Fruit fly (Drosophila melanogaster): Measurements from ENCODE around the gene CG4598.

The CG4598 gene

DNA sequence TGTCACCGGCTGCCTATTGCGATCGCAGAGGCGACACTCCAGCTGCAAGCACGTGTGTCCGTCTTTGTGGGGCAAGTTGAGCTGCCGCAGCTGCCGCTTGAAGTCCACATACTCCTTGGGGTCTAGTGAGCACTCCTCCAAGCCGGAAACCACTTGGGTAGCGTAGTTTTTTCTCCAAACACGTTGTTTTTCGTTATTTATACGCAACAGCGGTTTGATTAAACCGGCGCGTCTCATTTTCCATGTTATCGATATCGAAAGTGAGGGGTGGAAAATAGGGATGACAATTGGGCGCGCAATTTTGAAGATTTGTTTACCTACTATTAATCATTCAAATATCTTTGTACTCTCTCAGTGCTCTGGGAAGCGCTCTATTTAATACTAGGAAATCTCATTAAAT lies 25.2 kb upstream of the CG4598 start, which contains the start of gene mtDNA-helicase (continued):
- TF ChIP-seq CG14441 (GFP tag; IDR thresholded peaks at IDR 0.05): no peak
- TF ChIP-seq kah (GFP tag; optimal IDR thresholded peaks at IDR 0.05): no peak
- no peak for TF ChIP-seq bcd (GFP tag; optimal IDR thresholded peaks at IDR 0.05)
- no peak for TF ChIP-seq sima (GFP tag; optimal IDR thresholded peaks at IDR 0.05)
- TF ChIP-seq ara (GFP tag; IDR thresholded peaks at IDR 0.05): no peak
- no peak for TF ChIP-seq bab2 (GFP tag; optimal IDR thresholded peaks at IDR 0.05)
- TF ChIP-seq TFAM (GFP tag; optimal IDR thresholded peaks at IDR 0.05): no peak
- TF ChIP-seq E2f2 (GFP tag; IDR thresholded peaks at IDR 0.05): peak; percentile 91
- TF ChIP-seq stwl (tag; optimal IDR thresholded peaks at IDR 0.05): no peak
- TF ChIP-seq Mad (GFP tag; optimal IDR thresholded peaks at IDR 0.05): no peak
- TF ChIP-seq Ravus (GFP tag; IDR thresholded peaks at IDR 0.05): no peak
- TF ChIP-seq sna (GFP tag; IDR thresholded peaks at IDR 0.05; ENCODE audit: partially characterized antibody): peak; percentile 61; the same call in 1 of the 2 replicates
- no peak for TF ChIP-seq Mrtf (GFP tag; IDR thresholded peaks at IDR 0.05)
- TF ChIP-seq Asciz (GFP tag; optimal IDR thresholded peaks at IDR 0.05): no peak
- peak; percentile 72 for TF ChIP-seq Sry-δ (GFP tag; optimal IDR thresholded peaks at IDR 0.05)
- no peak for TF ChIP-seq Hr51 (GFP tag; optimal IDR thresholded peaks at IDR 0.05)
- TF ChIP-seq CG8281 (tag; optimal IDR thresholded peaks at IDR 0.05): no peak
- peak; percentile 31 for TF ChIP-seq CG17186 (GFP tag; optimal IDR thresholded peaks at IDR 0.05)
- no peak for TF ChIP-seq kay (GFP tag; optimal IDR thresholded peaks at IDR 0.05)
- TF ChIP-seq Mes4 (GFP tag; optimal IDR thresholded peaks at IDR 0.05): no peak
- no peak for TF ChIP-seq CG1832 (GFP tag; optimal IDR thresholded peaks at IDR 0.05)
- no peak for TF ChIP-seq Stat92E (GFP tag; optimal IDR thresholded peaks at IDR 0.05)
- no peak for TF ChIP-seq CG12071 (GFP tag; optimal IDR thresholded peaks at IDR 0.05)
- peak; percentile 58 for TF ChIP-seq BEAF-32 (GFP tag; optimal IDR thresholded peaks at IDR 0.05)
- TF ChIP-seq en (GFP tag; optimal IDR thresholded peaks at IDR 0.05): no peak
- peak; percentile 52 for TF ChIP-seq MESR4 (GFP tag; optimal IDR thresholded peaks at IDR 0.05)
- TF ChIP-seq ftz-f1 (GFP tag; optimal IDR thresholded peaks at IDR 0.05): no peak
- TF ChIP-seq tup (GFP tag; optimal IDR thresholded peaks at IDR 0.05): no peak
- no peak for TF ChIP-seq CG31224 (GFP tag; IDR thresholded peaks at IDR 0.05)
- TF ChIP-seq CG4730 (GFP tag; IDR thresholded peaks at IDR 0.05): no peak
- no peak for TF ChIP-seq ci (GFP tag; IDR thresholded peaks at IDR 0.05)
- no peak for TF ChIP-seq Fer1 (GFP tag; optimal IDR thresholded peaks at IDR 0.05)
- no peak for TF ChIP-seq CG14014 (GFP tag; IDR thresholded peaks at IDR 0.05)
- TF ChIP-seq CG14710 (tag; optimal IDR thresholded peaks at IDR 0.05): no peak
- no peak for TF ChIP-seq br (optimal IDR thresholded peaks at IDR 0.05)
- no peak for TF ChIP-seq CTCF (GFP tag; optimal IDR thresholded peaks at IDR 0.05)
- TF ChIP-seq cas (GFP tag; IDR thresholded peaks at IDR 0.05): no peak
- peak; percentile 1 for TF ChIP-seq gfzf (GFP tag; optimal IDR thresholded peaks at IDR 0.05)
- TF ChIP-seq pzg (GFP tag; optimal IDR thresholded peaks at IDR 0.05): peak; percentile 36
- no peak for TF ChIP-seq GATAe (GFP tag; conservative IDR thresholded peaks at IDR 0.05)
- TF ChIP-seq tio (GFP tag; optimal IDR thresholded peaks at IDR 0.05): no peak
- no peak for TF ChIP-seq hkb (optimal IDR thresholded peaks at IDR 0.05)
- peak; percentile 35; the same call in 1 of the 2 replicates for TF ChIP-seq hkb (GFP tag; IDR thresholded peaks at IDR 0.05)
- TF ChIP-seq Awh (GFP tag; IDR thresholded peaks at IDR 0.05): no peak
- no peak for TF ChIP-seq H15 (GFP tag; IDR thresholded peaks at IDR 0.05)
- no peak for TF ChIP-seq HmgD (GFP tag; optimal IDR thresholded peaks at IDR 0.05)
- no peak for TF ChIP-seq MTF-1 (GFP tag; optimal IDR thresholded peaks at IDR 0.05; ENCODE audit: borderline replicate concordance)
- TF ChIP-seq az2 (GFP tag; optimal IDR thresholded peaks at IDR 0.05): no peak
- TF ChIP-seq tap (tag; optimal IDR thresholded peaks at IDR 0.05): no peak
- no peak for TF ChIP-seq ato (GFP tag; IDR thresholded peaks at IDR 0.05; ENCODE audit: partially characterized antibody)
- TF ChIP-seq CG32767 (GFP tag; IDR thresholded peaks at IDR 0.05): no peak
- TF ChIP-seq CG33557 (GFP tag; optimal IDR thresholded peaks at IDR 0.05): no peak
- no peak for TF ChIP-seq mirr (GFP tag; optimal IDR thresholded peaks at IDR 0.05)

Data from whole organism, embryonic.